Fruit fly (Drosophila melanogaster): ENCODE results near the gene glo.
A peak's percentile ranks its signal among the peaks of the same experiment; 100 is the strongest.

The glo gene

dm6 chr3R:11856295-11856694, 37.1 kb upstream of the glo start:
- peak; percentile 28 for TF ChIP-seq CG1832 (GFP tag; optimal IDR thresholded peaks at IDR 0.05)
- TF ChIP-seq CG10267 (tag; optimal IDR thresholded peaks at IDR 0.05): no peak
- 0 out of 2 replicates have a peak, but pooled peaks have one; percentile 24 for TF ChIP-seq Rfx (GFP tag; IDR thresholded peaks at IDR 0.05)
- TF ChIP-seq CG8359 (GFP tag; optimal IDR thresholded peaks at IDR 0.05; ENCODE audit: borderline replicate concordance): no peak
- peak; percentile 19 for TF ChIP-seq abd-A (tag; optimal IDR thresholded peaks at IDR 0.05)
- peak; percentile 69 for TF ChIP-seq Blimp-1 (GFP tag; optimal IDR thresholded peaks at IDR 0.05)
- peak; percentile 39 for TF ChIP-seq Deaf1 (tag; optimal IDR thresholded peaks at IDR 0.05)

- TF ChIP-seq CG10654 (GFP tag; optimal IDR thresholded peaks at IDR 0.05) (no peak), CG5180 (GFP tag; optimal IDR thresholded peaks at IDR 0.05) (no peak), knrl (GFP tag; IDR thresholded peaks at IDR 0.05; ENCODE audit: partially characterized antibody) (no peak), NfI (GFP tag; optimal IDR thresholded peaks at IDR 0.05) (no peak), CG8478 (optimal IDR thresholded peaks at IDR 0.05) (no peak), CG1792 (GFP tag; optimal IDR thresholded peaks at IDR 0.05) (no peak), CG6689 (GFP tag; IDR thresholded peaks at IDR 0.05) (peak; percentile 42; the same call in 1 of the 2 replicates), CG11247 (GFP tag; IDR thresholded peaks at IDR 0.05) (no peak), hkb (optimal IDR thresholded peaks at IDR 0.05) (no peak), hkb (GFP tag; IDR thresholded peaks at IDR 0.05) (0 out of 2 replicates have a peak, but pooled peaks have one; percentile 17), CG1233 (GFP tag; optimal IDR thresholded peaks at IDR 0.05) (no peak), lov (optimal IDR thresholded peaks at IDR 0.05) (no peak), lov (GFP tag; IDR thresholded peaks at IDR 0.05) (no peak), zf30C (GFP tag; optimal IDR thresholded peaks at IDR 0.05) (no peak), MESR4 (GFP tag; optimal IDR thresholded peaks at IDR 0.05) (no peak), zfh1 (GFP tag; IDR thresholded peaks at IDR 0.05) (no peak), zen (tag; optimal IDR thresholded peaks at IDR 0.05) (no peak), corto (GFP tag; optimal IDR thresholded peaks at IDR 0.05) (no peak), Med (GFP tag) (peak; percentile 54), CG4424 (GFP tag; optimal IDR thresholded peaks at IDR 0.05) (peak; percentile 24), tio (GFP tag; optimal IDR thresholded peaks at IDR 0.05) (no peak), Ada2b (GFP tag; IDR thresholded peaks at IDR 0.05) (no peak), CG6272 (GFP tag; IDR thresholded peaks at IDR 0.05) (no peak), abd-A (tag; optimal IDR thresholded peaks at IDR 0.05) (no peak), CG12769 (tag; optimal IDR thresholded peaks at IDR 0.05) (no peak), dati (GFP tag; IDR thresholded peaks at IDR 0.05) (no peak), CHES-1-like (GFP tag; optimal IDR thresholded peaks at IDR 0.05) (no peak), CG13287 (GFP tag; IDR thresholded peaks at IDR 0.05; ENCODE audit: partially characterized antibody) (no peak), chinmo (GFP tag; IDR thresholded peaks at IDR 0.05; ENCODE audit: partially characterized antibody) (no peak), Fer2 (tag; optimal IDR thresholded peaks at IDR 0.05) (no peak), h (optimal IDR thresholded peaks at IDR 0.05) (no peak), CG6683 (GFP tag; optimal IDR thresholded peaks at IDR 0.05) (no peak), stc (GFP tag; IDR thresholded peaks at IDR 0.05) (no peak), pan (optimal IDR thresholded peaks at IDR 0.05) (no peak), pan (GFP tag; optimal IDR thresholded peaks at IDR 0.05 in 1 of 2, IDR thresholded peaks at IDR 0.05 in 1 of 2) (peak in 1 of 2 experiments; percentile 34), az2 (GFP tag; optimal IDR thresholded peaks at IDR 0.05) (peak; percentile 18), CG4730 (GFP tag; IDR thresholded peaks at IDR 0.05) (no peak), CG12299 (tag; optimal IDR thresholded peaks at IDR 0.05) (no peak), gem (tag; optimal IDR thresholded peaks at IDR 0.05) (peak; percentile 69), Six4 (GFP tag; optimal IDR thresholded peaks at IDR 0.05) (no peak), Hmx (GFP tag; optimal IDR thresholded peaks at IDR 0.05) (no peak), CG15514 (GFP tag; optimal IDR thresholded peaks at IDR 0.05) (no peak), dan (GFP tag; IDR thresholded peaks at IDR 0.05) (no peak), Dref (GFP tag; IDR thresholded peaks at IDR 0.05) (no peak), CG2875 (GFP tag; optimal IDR thresholded peaks at IDR 0.05) (no peak)
Observed at dm6 chr3R:11855156-11855555, 35.9 kb upstream of the glo start.
